Fruit fly (Drosophila melanogaster): ENCODE data around the gene clumsy.

clumsy gene

dm6 chr2L:21206193-21206592, at the start of gene clumsy:
Gene clumsy, plus strand, starts transcription at chr2L:21206493.
- TF ChIP-seq sage (GFP tag; optimal IDR thresholded peaks at IDR 0.05), result no peak
- no peak for TF ChIP-seq Vsx2 (GFP tag; optimal IDR thresholded peaks at IDR 0.05; ENCODE audit: partially characterized antibody)

- TF ChIP-seq brk (GFP tag; optimal IDR thresholded peaks at IDR 0.05) (no peak), foxo (GFP tag; optimal IDR thresholded peaks at IDR 0.05) (peak; percentile 81 to 98), OdsH (GFP tag; optimal IDR thresholded peaks at IDR 0.05) (peak; percentile 94), CG32264 (GFP tag; optimal IDR thresholded peaks at IDR 0.05) (peak; percentile 73), h (GFP tag; optimal IDR thresholded peaks at IDR 0.05) (peak; percentile 96), tai (GFP tag; optimal IDR thresholded peaks at IDR 0.05) (no peak), rgr (GFP tag; optimal IDR thresholded peaks at IDR 0.05) (peak; percentile 97), CG9705 (GFP tag; optimal IDR thresholded peaks at IDR 0.05) (peak; percentile 91), sv (GFP tag; optimal IDR thresholded peaks at IDR 0.05) (peak; percentile 79), br (GFP tag; optimal IDR thresholded peaks at IDR 0.05) (peak; percentile 93), HLH106 (tag; optimal IDR thresholded peaks at IDR 0.05) (peak; percentile 96), Abd-B (GFP tag; optimal IDR thresholded peaks at IDR 0.05) (no peak), Hr83 (GFP tag; optimal IDR thresholded peaks at IDR 0.05; ENCODE audit: poor library complexity, severe bottlenecking) (peak; percentile 85), pan (optimal IDR thresholded peaks at IDR 0.05) (no peak), Mio (GFP tag; optimal IDR thresholded peaks at IDR 0.05) (peak; percentile 72), CrebA (GFP tag; optimal IDR thresholded peaks at IDR 0.05; ENCODE audit: borderline replicate concordance) (no peak), usp (GFP tag; optimal IDR thresholded peaks at IDR 0.05) (no peak), dsf (GFP tag; optimal IDR thresholded peaks at IDR 0.05; ENCODE audit: borderline replicate concordance) (peak; percentile 89), ey (GFP tag; optimal IDR thresholded peaks at IDR 0.05) (peak; percentile 94), sage (GFP tag; optimal IDR thresholded peaks at IDR 0.05) (no peak), Jra (GFP tag; optimal IDR thresholded peaks at IDR 0.05) (peak; percentile 92), Sp1 (GFP tag; optimal IDR thresholded peaks at IDR 0.05) (peak; percentile 95), psq (GFP tag; optimal IDR thresholded peaks at IDR 0.05) (peak; percentile 93), Dif (GFP tag; optimal IDR thresholded peaks at IDR 0.05; ENCODE audit: partially characterized antibody) (no peak), woc (GFP tag; optimal IDR thresholded peaks at IDR 0.05) (peak; percentile 77), fru (GFP tag; optimal IDR thresholded peaks at IDR 0.05) (peak; percentile 94), Dfd (GFP tag; optimal IDR thresholded peaks at IDR 0.05) (no peak), dl (GFP tag; optimal IDR thresholded peaks at IDR 0.05; ENCODE audit: insufficient read depth in 1 of 2, partially characterized antibody in 2 of 2) (no peak), dmrt93B (GFP tag; optimal IDR thresholded peaks at IDR 0.05) (peak; percentile 82), Myc (optimal IDR thresholded peaks at IDR 0.05) (no peak), Hr78 (GFP tag; optimal IDR thresholded peaks at IDR 0.05) (no peak), GATAd (GFP tag; optimal IDR thresholded peaks at IDR 0.05) (no peak), lola (GFP tag; optimal IDR thresholded peaks at IDR 0.05) (no peak), Vsx2 (GFP tag; optimal IDR thresholded peaks at IDR 0.05; ENCODE audit: partially characterized antibody) (no peak), Hnf4 (GFP tag; optimal IDR thresholded peaks at IDR 0.05) (peak; percentile 97), jim (GFP tag; optimal IDR thresholded peaks at IDR 0.05) (no peak), Rel (GFP tag; optimal IDR thresholded peaks at IDR 0.05) (no peak), Rel (tag; optimal IDR thresholded peaks at IDR 0.05) (peak; percentile 83), N (GFP tag; optimal IDR thresholded peaks at IDR 0.05) (no peak)
These were observed 47.7 kb upstream of the clumsy start, which contains the start of the genes Coq3 and Pld3 for dm6 chr2L:21158554-21158953. Gene Coq3, minus strand, starts transcription at chr2L:21158611. Gene Pld3, plus strand, starts transcription at chr2L:21158847.

dm6 chr2L:21162875-21163274, 43.4 kb upstream of the clumsy start, which contains the start of gene Nbr:
Gene Nbr, minus strand, starts transcription at chr2L:21163083.
- TF ChIP-seq tai (GFP tag; optimal IDR thresholded peaks at IDR 0.05), result no peak
- no peak for TF ChIP-seq foxo (GFP tag; optimal IDR thresholded peaks at IDR 0.05)
- TF ChIP-seq dsf (GFP tag; optimal IDR thresholded peaks at IDR 0.05; ENCODE audit: borderline replicate concordance), result no peak
- no peak for TF ChIP-seq CG32264 (GFP tag; optimal IDR thresholded peaks at IDR 0.05)
- TF ChIP-seq Dif (GFP tag; optimal IDR thresholded peaks at IDR 0.05; ENCODE audit: partially characterized antibody), result peak; percentile 58
- TF ChIP-seq Mio (GFP tag; optimal IDR thresholded peaks at IDR 0.05), result no peak
- peak; percentile 49 for TF ChIP-seq Hr83 (GFP tag; optimal IDR thresholded peaks at IDR 0.05; ENCODE audit: poor library complexity, severe bottlenecking)
- TF ChIP-seq rgr (GFP tag; optimal IDR thresholded peaks at IDR 0.05), result peak; percentile 35
- TF ChIP-seq h (GFP tag; optimal IDR thresholded peaks at IDR 0.05), result no peak
- no peak for TF ChIP-seq Hr78 (GFP tag; optimal IDR thresholded peaks at IDR 0.05)
- TF ChIP-seq Jra (GFP tag; optimal IDR thresholded peaks at IDR 0.05), result no peak
- TF ChIP-seq HLH106 (tag; optimal IDR thresholded peaks at IDR 0.05), result no peak
- TF ChIP-seq woc (GFP tag; optimal IDR thresholded peaks at IDR 0.05), result no peak
- no peak for TF ChIP-seq lola (GFP tag; optimal IDR thresholded peaks at IDR 0.05)
- TF ChIP-seq Sp1 (GFP tag; optimal IDR thresholded peaks at IDR 0.05), result no peak
- TF ChIP-seq Rel (GFP tag; optimal IDR thresholded peaks at IDR 0.05), result no peak
- peak; percentile 13 for TF ChIP-seq Rel (tag; optimal IDR thresholded peaks at IDR 0.05)
- no peak for TF ChIP-seq N (GFP tag; optimal IDR thresholded peaks at IDR 0.05)

Measured in whole organism, wandering third instar larva.